Worm (Caenorhabditis elegans) whole organism, young adult: ENCODE results near the gene C03G5.14.

ENCODE experiments used
- B0019.2 ChIP-seq: fragments of 200-800 bp; sonication (Bioruptor generic); conservative IDR thresholded peaks from 2 replicates; pipeline ENCODE4 v1.3.6; 2022; ENCODE audit warnings: missing genetic modification reagents, missing genetic modification characterization, missing compliant biosample characterization
- B0336.3 ChIP-seq: fragments of 200-800 bp; sonication (Bioruptor generic); IDR thresholded peaks from 2 replicates; pipeline ENCODE4 v1.3.6; 2022; ENCODE audit warnings: missing genetic modification characterization, missing compliant biosample characterization
- C06A6.2 ChIP-seq: fragments of 200-800 bp; sonication (Bioruptor generic); conservative IDR thresholded peaks from 2 replicates; pipeline ENCODE4 v1.3.6; 2022; ENCODE audit warnings: missing genetic modification characterization, missing compliant biosample characterization
- F22D6.2 ChIP-seq: sonication (generic microtip); optimal IDR thresholded peaks from 2 replicates; lab custom pipeline; 2016; ENCODE audit warnings: mild to moderate bottlenecking, missing genetic modification characterization, missing compliant biosample characterization
- F39B2.1 ChIP-seq: fragments of 200-800 bp; sonication (Bioruptor generic); IDR thresholded peaks from 2 replicates; pipeline ENCODE4 v1.3.6; 2022; ENCODE audit warnings: missing genetic modification reagents, missing genetic modification characterization, missing compliant biosample characterization
- Y53F4B.3 ChIP-seq: fragments of 200-800 bp; sonication (Bioruptor generic); IDR thresholded peaks from 2 replicates; pipeline ENCODE4 v1.3.6; 2022; ENCODE audit warnings: missing genetic modification reagents, missing genetic modification characterization, missing compliant biosample characterization
- Y53G8AR.9 ChIP-seq: fragments of 200-800 bp; sonication (Bioruptor generic); conservative IDR thresholded peaks from 2 replicates; pipeline ENCODE4 v1.3.6; 2022; ENCODE audit warnings: missing genetic modification reagents, missing genetic modification characterization, missing compliant biosample characterization
- ZK185.1 ChIP-seq: sonication (generic microtip); optimal IDR thresholded peaks from 2 replicates; lab custom pipeline; 2016; ENCODE audit warnings: mild to moderate bottlenecking, missing genetic modification characterization, missing compliant biosample characterization; ENCODE audit not compliant: poor library complexity, severe bottlenecking
- akir-1 ChIP-seq: fragments of 200-800 bp; sonication (Bioruptor generic); optimal IDR thresholded peaks from 2 replicates; lab custom pipeline; 2018; ENCODE audit warnings: mild to moderate bottlenecking, missing genetic modification characterization, moderate library complexity, missing compliant biosample characterization
- aptf-2 ChIP-seq: fragments of 200-800 bp; sonication (Bioruptor generic); conservative IDR thresholded peaks from 2 replicates; pipeline ENCODE4 v1.3.6; 2022; ENCODE audit warnings: missing genetic modification reagents, missing genetic modification characterization, missing compliant biosample characterization
- atf-7 ChIP-seq: sonication (generic microtip); optimal IDR thresholded peaks from 2 replicates; lab custom pipeline; 2017; ENCODE audit warnings: mild to moderate bottlenecking, missing genetic modification characterization, missing compliant biosample characterization
- attf-3 ChIP-seq: fragments of 200-800 bp; sonication (Bioruptor generic); conservative IDR thresholded peaks from 2 replicates; pipeline ENCODE4 v1.3.6; 2022; ENCODE audit warnings: missing genetic modification reagents, missing genetic modification characterization, missing compliant biosample characterization
- ccch-3 ChIP-seq: fragments of 200-800 bp; sonication (Bioruptor generic); optimal IDR thresholded peaks from 2 replicates; lab custom pipeline; 2018; ENCODE audit warnings: mild to moderate bottlenecking, missing genetic modification characterization, missing compliant biosample characterization
- cebp-1 ChIP-seq, 2 experiments: fragments of 200-800 bp in 1 of 2; sonication (Bioruptor generic) in 1 of 2; sonication (generic microtip) in 1 of 2; IDR thresholded peaks in 1 of 2; optimal IDR thresholded peaks in 1 of 2; 2 replicates each; pipeline versions ENCODE4 v1.3.6 to Lab custom; 2017 to 2022; ENCODE audit warnings: missing compliant biosample characterization in 2 of 2, missing genetic modification characterization in 2 of 2, mild to moderate bottlenecking in 1 of 2, missing genetic modification reagents in 1 of 2, moderate library complexity in 1 of 2
- ceh-91 ChIP-seq: fragments of 200-800 bp; sonication (Bioruptor generic); IDR thresholded peaks from 2 replicates; pipeline ENCODE4 v1.3.6; 2022; ENCODE audit warnings: missing genetic modification reagents, missing genetic modification characterization, missing compliant biosample characterization
- chd-7 ChIP-seq: sonication (generic microtip); optimal IDR thresholded peaks from 2 replicates; lab custom pipeline; 2016; ENCODE audit warnings: mild to moderate bottlenecking, missing genetic modification characterization, moderate library complexity, missing compliant biosample characterization
- die-1 ChIP-seq: sonication (generic microtip); optimal IDR thresholded peaks from 2 replicates; lab custom pipeline; 2016; ENCODE audit warnings: missing genotype, mild to moderate bottlenecking, missing genetic modification characterization, missing compliant biosample characterization
- dox-1 ChIP-seq: fragments of 200-800 bp; sonication (Bioruptor generic); IDR thresholded peaks from 2 replicates; pipeline ENCODE4 v1.3.6; 2022; ENCODE audit warnings: missing genetic modification reagents, missing genetic modification characterization, missing compliant biosample characterization
- dpl-1 ChIP-seq: fragments of 150-350 bp; optimal IDR thresholded peaks from 2 replicates; lab custom pipeline; 2014; ENCODE audit warnings: missing biosample characterization, missing genetic modification reagents, missing genetic modification characterization
- egl-44 ChIP-seq: fragments of 200-800 bp; sonication (Bioruptor generic); IDR thresholded peaks from 2 replicates; pipeline ENCODE4 v1.3.6; 2022; ENCODE audit warnings: missing genetic modification reagents, missing genetic modification characterization, missing compliant biosample characterization
- ekl-4 ChIP-seq: fragments of 200-800 bp; sonication (Bioruptor generic); IDR thresholded peaks from 2 replicates; pipeline ENCODE4 v1.3.6; 2022; ENCODE audit warnings: missing genetic modification reagents, missing genetic modification characterization, missing compliant biosample characterization
- ets-4 ChIP-seq: fragments of 200-800 bp; sonication (Bioruptor generic); optimal IDR thresholded peaks from 2 replicates; lab custom pipeline; 2018; ENCODE audit warnings: mild to moderate bottlenecking, missing genetic modification characterization, missing compliant biosample characterization
- hlh-26 ChIP-seq: fragments of 200-800 bp; sonication (Bioruptor generic); conservative IDR thresholded peaks from 2 replicates; pipeline ENCODE4 v1.3.6; 2022; ENCODE audit warnings: missing genetic modification reagents, missing genetic modification characterization, missing compliant biosample characterization
- hmg-20 ChIP-seq: fragments of 200-800 bp; sonication (Bioruptor generic); IDR thresholded peaks from 2 replicates; pipeline ENCODE4 v1.3.6; 2022; ENCODE audit warnings: missing genetic modification reagents, missing genetic modification characterization, missing compliant biosample characterization
- let-526 ChIP-seq: fragments of 200-800 bp; sonication (Bioruptor generic); IDR thresholded peaks from 2 replicates; pipeline ENCODE4 v1.3.6; 2022; ENCODE audit warnings: missing genetic modification reagents, missing genetic modification characterization, missing compliant biosample characterization
- let-607 ChIP-seq, 2 experiments: fragments of 200-800 bp in 1 of 2; sonication (Bioruptor generic) in 1 of 2; sonication (generic microtip) in 1 of 2; optimal IDR thresholded peaks; 2 replicates each; lab custom pipeline; 2016 to 2018; ENCODE audit warnings: mild to moderate bottlenecking in 2 of 2, missing compliant biosample characterization in 2 of 2, missing genetic modification characterization in 2 of 2, moderate library complexity in 2 of 2, missing genotype in 1 of 2
- lin-40 ChIP-seq: sonication (generic microtip); optimal IDR thresholded peaks from 2 replicates; lab custom pipeline; 2016; ENCODE audit warnings: missing genetic modification characterization, mild to moderate bottlenecking, missing compliant biosample characterization, missing genotype, missing genetic modification reagents
- lir-1 ChIP-seq: fragments of 200-800 bp; sonication (Bioruptor generic); conservative IDR thresholded peaks from 2 replicates; pipeline ENCODE4 v1.3.6; 2022; ENCODE audit warnings: missing genetic modification reagents, missing genetic modification characterization, missing compliant biosample characterization
- mes-4 ChIP-seq: sonication (generic microtip); optimal IDR thresholded peaks from 2 replicates; lab custom pipeline; 2016; ENCODE audit warnings: missing genotype, missing genetic modification characterization, missing compliant biosample characterization
- nfya-2 ChIP-seq: fragments of 200-800 bp; sonication (Bioruptor generic); IDR thresholded peaks from 2 replicates; pipeline ENCODE4 v1.3.6; 2022; ENCODE audit warnings: missing genetic modification reagents, missing genetic modification characterization, missing compliant biosample characterization
- nfyb-1 ChIP-seq: fragments of 200-800 bp; sonication (Bioruptor generic); IDR thresholded peaks from 2 replicates; pipeline ENCODE4 v1.3.6; 2022; ENCODE audit warnings: missing genetic modification reagents, missing genetic modification characterization, missing compliant biosample characterization
- nhr-80 ChIP-seq: sonication (generic microtip); optimal IDR thresholded peaks from 2 replicates; lab custom pipeline; 2016; ENCODE audit warnings: missing genetic modification characterization, missing compliant biosample characterization
- nhr-90 ChIP-seq: sonication (generic microtip); optimal IDR thresholded peaks from 2 replicates; lab custom pipeline; 2016; ENCODE audit warnings: missing genotype, mild to moderate bottlenecking, missing genetic modification characterization, missing compliant biosample characterization
- pbrm-1 ChIP-seq: fragments of 200-800 bp; sonication (Bioruptor generic); IDR thresholded peaks from 2 replicates; pipeline ENCODE4 v1.3.6; 2022; ENCODE audit warnings: missing genetic modification reagents, missing genetic modification characterization, missing compliant biosample characterization
- pha-4 ChIP-seq: fragments of 150-350 bp; sonication (generic microtip); optimal IDR thresholded peaks from 2 replicates; lab custom pipeline; 2014; ENCODE audit warnings: missing biosample characterization, missing genetic modification reagents, missing genetic modification characterization
- repo-1 ChIP-seq: sonication (generic microtip); optimal IDR thresholded peaks from 2 replicates; lab custom pipeline; 2017; ENCODE audit warnings: mild to moderate bottlenecking, missing genetic modification characterization, missing compliant biosample characterization
- sdz-38 ChIP-seq: sonication (generic microtip); optimal IDR thresholded peaks from 2 replicates; lab custom pipeline; 2016; ENCODE audit warnings: missing genotype, missing genetic modification characterization, missing compliant biosample characterization
- somi-1 ChIP-seq: fragments of 200-800 bp; sonication (Bioruptor generic); optimal IDR thresholded peaks from 2 replicates; lab custom pipeline; 2018; ENCODE audit warnings: mild to moderate bottlenecking, missing genetic modification characterization, missing compliant biosample characterization
- tbp1 ChIP-seq: fragments of 200-800 bp; sonication (Bioruptor generic); optimal IDR thresholded peaks from 2 replicates; lab custom pipeline; 2018; ENCODE audit warnings: mild to moderate bottlenecking, missing genetic modification characterization, missing compliant biosample characterization
- unc-62 ChIP-seq: fragments of 150-350 bp; optimal IDR thresholded peaks from 2 replicates; lab custom pipeline; 2014; ENCODE audit warnings: missing biosample characterization, missing genetic modification reagents, missing genetic modification characterization
- ztf-18 ChIP-seq: sonication (generic microtip); optimal IDR thresholded peaks from 2 replicates; lab custom pipeline; 2016; ENCODE audit warnings: missing genotype, mild to moderate bottlenecking, missing genetic modification characterization, missing compliant biosample characterization
- ztf-26 ChIP-seq: sonication (generic microtip); optimal IDR thresholded peaks from 2 replicates; lab custom pipeline; 2017; ENCODE audit warnings: missing genetic modification characterization, missing compliant biosample characterization
- ztf-3 ChIP-seq: fragments of 200-800 bp; sonication (Bioruptor generic); optimal IDR thresholded peaks from 2 replicates; lab custom pipeline; 2018; ENCODE audit warnings: mild to moderate bottlenecking, missing genetic modification characterization, missing compliant biosample characterization

Gene C03G5.14

ce11 chrX:8521614-8522013 is at the start of gene C03G5.14:
Gene C03G5.14, plus strand, starts transcription at chrX:8521914.
- TF ChIP-seq ztf-3 (GFP tag; lab: Kevin White, UChicago) (no peak), tbp1 (GFP tag; lab: Kevin White, UChicago) (no peak), lir-1 (GFP tag; lab: Robert Waterston, UW) (no peak), aptf-2 (GFP tag; lab: Robert Waterston, UW) (no peak), dpl-1 (GFP tag; lab: Kevin White, UChicago) (no peak), pha-4 (tag; lab: Kevin White, UChicago) (no peak), pbrm-1 (GFP tag; lab: Robert Waterston, UW) (no peak), ceh-91 (GFP tag; lab: Robert Waterston, UW) (no peak), B0019.2 (GFP tag; lab: Robert Waterston, UW) (no peak), F22D6.2 (tag; lab: Kevin White, UChicago) (no peak), repo-1 (no peak), let-526 (no peak), ztf-26 (tag; lab: Kevin White, UChicago) (no peak), attf-3 (GFP tag; lab: Robert Waterston, UW) (no peak), F39B2.1 (GFP tag; lab: Robert Waterston, UW) (no peak), hmg-20 (no peak), nhr-80 (tag; lab: Kevin White, UChicago) (no peak), nfya-2 (GFP tag; lab: Robert Waterston, UW) (no peak), mes-4 (no peak)

- peak in 1 of 2 experiments; percentile 71 for TF ChIP-seq let-607 (tag; optimal IDR thresholded peaks at IDR 0.05; lab: Kevin White, UChicago)
- 0 out of 2 replicates have a peak, but pooled peaks have one; percentile 48 for TF ChIP-seq Y53G8AR.9
- no peak for TF ChIP-seq akir-1 (GFP tag; lab: Kevin White, UChicago)
- 0 out of 2 replicates have a peak, but pooled peaks have one; percentile 37 for TF ChIP-seq B0336.3 (GFP tag; lab: Robert Waterston, UW)
- TF ChIP-seq atf-7: peak; percentile 51
- no peak for TF ChIP-seq ekl-4 (GFP tag; lab: Robert Waterston, UW)
- TF ChIP-seq ccch-3 (GFP tag; lab: Kevin White, UChicago): no peak
- no peak for TF ChIP-seq dox-1 (GFP tag; lab: Robert Waterston, UW)
- peak; percentile 36 for TF ChIP-seq ets-4 (GFP tag; lab: Kevin White, UChicago)
- peak; percentile 3 for TF ChIP-seq nhr-90
- peak; percentile 55; the same call in 1 of the 2 replicates for TF ChIP-seq egl-44 (GFP tag; lab: Robert Waterston, UW)
- TF ChIP-seq unc-62 (GFP tag; lab: Kevin White, UChicago): peak; percentile 20
- TF ChIP-seq cebp-1 (GFP tag; IDR thresholded peaks at IDR 0.05; lab: Robert Waterston, UW): peak; percentile 87
- TF ChIP-seq cebp-1 (tag; optimal IDR thresholded peaks at IDR 0.05; lab: Kevin White, UChicago): peak; percentile 87
- peak; percentile 89 for TF ChIP-seq nhr-80 (tag; lab: Kevin White, UChicago)
- TF ChIP-seq lin-40 (tag; lab: Kevin White, UChicago): peak; percentile 5
Observed at ce11 chrX:8473468-8473867, 48.2 kb upstream of the C03G5.14 start.

ce11 chrX:8475142-8475541 is 46.6 kb upstream of the C03G5.14 start:
- 0 out of 2 replicates have a peak, but pooled peaks have one; percentile 9 for TF ChIP-seq nfyb-1 (GFP tag; lab: Robert Waterston, UW)
- TF ChIP-seq sdz-38 (tag; lab: Kevin White, UChicago): no peak
- peak; percentile 87 for TF ChIP-seq somi-1
- peak; percentile 81 for TF ChIP-seq ztf-26 (tag; lab: Kevin White, UChicago)
- TF ChIP-seq C06A6.2 (GFP tag; lab: Robert Waterston, UW): peak; percentile 60; the same call in 1 of the 2 replicates
- TF ChIP-seq die-1 (tag; lab: Kevin White, UChicago): no peak
- peak; percentile 36 for TF ChIP-seq ZK185.1 (tag; lab: Kevin White, UChicago)
- TF ChIP-seq hlh-26: no peak
- peak; percentile 21 for TF ChIP-seq chd-7
- peak; percentile 57 for TF ChIP-seq F22D6.2 (tag; lab: Kevin White, UChicago)
- TF ChIP-seq lin-40 (tag; lab: Kevin White, UChicago): peak; percentile 70
- peak; percentile 44 for TF ChIP-seq atf-7
- TF ChIP-seq nhr-80 (tag; lab: Kevin White, UChicago): peak; percentile 10
- TF ChIP-seq Y53F4B.3 (GFP tag; lab: Robert Waterston, UW): no peak
- TF ChIP-seq ztf-18 (tag; lab: Kevin White, UChicago): no peak
- TF ChIP-seq hmg-20: no peak
- TF ChIP-seq, all 124 proteins: peak for 10
